1 fruit fly cellular context compared by ENCODE assay signal in the genomic region with DNA sequence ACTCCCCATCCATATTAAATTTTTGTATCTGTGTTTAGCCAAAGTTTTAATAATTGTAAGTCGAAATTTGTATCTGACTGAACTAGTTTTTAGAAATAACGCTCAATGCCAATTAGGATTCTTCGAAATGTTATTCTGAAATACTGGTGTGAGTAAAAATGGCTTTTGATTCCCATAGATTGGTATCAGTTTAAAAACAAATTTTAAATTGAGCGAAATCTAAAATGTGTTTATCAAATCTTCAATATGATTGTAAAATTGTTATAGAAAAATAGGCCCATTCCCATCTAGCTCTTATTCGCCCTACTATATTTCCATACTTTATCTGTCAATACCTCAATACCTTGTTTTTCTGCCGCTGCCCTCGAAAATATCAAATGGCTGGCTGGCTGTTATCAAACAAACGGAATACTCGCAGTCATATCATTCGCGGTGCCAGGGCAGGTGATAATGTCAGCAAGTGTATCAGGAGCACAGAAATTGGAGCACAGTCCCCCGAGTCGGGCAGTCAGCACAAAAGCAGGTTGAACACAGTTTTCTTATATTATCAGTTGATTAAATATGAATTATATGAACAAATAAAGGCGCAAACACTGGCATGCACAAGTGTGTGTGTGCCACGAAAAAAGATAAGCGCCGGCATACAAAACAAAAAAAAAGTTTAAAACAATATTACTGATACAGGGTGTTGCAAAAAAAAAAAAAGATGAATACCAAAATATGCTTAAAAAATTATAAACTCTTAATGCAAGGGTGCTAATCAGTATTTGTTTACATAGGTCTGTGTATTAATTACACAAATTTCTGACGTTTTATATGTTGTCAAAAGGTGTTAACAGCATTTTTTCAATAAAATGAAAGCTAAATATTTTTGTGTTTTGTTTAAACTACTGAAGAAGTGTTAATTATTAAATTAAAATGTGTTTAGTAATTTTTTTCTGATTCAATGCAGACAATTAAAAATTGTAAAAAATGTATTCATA.
TF ChIP-seq lines count a peak whose summit lies in the region.

A gene (minus strand): TSS at position 51 of the 983 bp plus-strand sequence.

TF ChIP-seq in whole organism, embryonic, 481 proteins besides CTCF, POLR2A, EP300 and RAD21 (continued from another document):
- TF ChIP-seq CG13424 (tag; optimal IDR thresholded peaks at IDR 0.05; lab: Kevin White, UChicago): peak; percentile 56
- TF ChIP-seq CG2129 (GFP tag; IDR thresholded peaks at IDR 0.05; lab: Robert Waterston, UW; ENCODE audit: partially characterized antibody): no peak
- no peak for TF ChIP-seq vnd (GFP tag; IDR thresholded peaks at IDR 0.05; lab: Robert Waterston, UW; ENCODE audit: partially characterized antibody)
- TF ChIP-seq mirr (GFP tag; optimal IDR thresholded peaks at IDR 0.05; lab: Kevin White, UChicago): peak; percentile 99
- TF ChIP-seq zf30C (GFP tag; optimal IDR thresholded peaks at IDR 0.05; lab: Kevin White, UChicago): no peak
- peak; percentile 48 for TF ChIP-seq Xbp1 (GFP tag; optimal IDR thresholded peaks at IDR 0.05; lab: Kevin White, UChicago)
- no peak for TF ChIP-seq Doc2 (GFP tag; IDR thresholded peaks at IDR 0.05; lab: Robert Waterston, UW)
- peak; percentile 67 for TF ChIP-seq gro (GFP tag; optimal IDR thresholded peaks at IDR 0.05; lab: Kevin White, UChicago)
- TF ChIP-seq Ets97D (GFP tag; optimal IDR thresholded peaks at IDR 0.05; lab: Kevin White, UChicago): peak; percentile 52
- TF ChIP-seq CG9437 (GFP tag; optimal IDR thresholded peaks at IDR 0.05; lab: Kevin White, UChicago): peak; percentile 23
- TF ChIP-seq twi (tag; optimal IDR thresholded peaks at IDR 0.05; lab: Kevin White, UChicago): peak; percentile 32
- peak; percentile 10 for TF ChIP-seq trh (GFP tag; optimal IDR thresholded peaks at IDR 0.05; lab: Kevin White, UChicago)
- 0 out of 3 replicates have a peak, but pooled peaks have one; percentile 20 for TF ChIP-seq H15 (GFP tag; IDR thresholded peaks at IDR 0.05; lab: Robert Waterston, UW)
- no peak for TF ChIP-seq ato (GFP tag; IDR thresholded peaks at IDR 0.05; lab: Robert Waterston, UW; ENCODE audit: partially characterized antibody)
- TF ChIP-seq exex (tag; optimal IDR thresholded peaks at IDR 0.05; lab: Kevin White, UChicago): peak; percentile 100
- TF ChIP-seq CG3065 (GFP tag; optimal IDR thresholded peaks at IDR 0.05; lab: Kevin White, UChicago): no peak
- peak; percentile 41 for TF ChIP-seq CG4424 (GFP tag; optimal IDR thresholded peaks at IDR 0.05; lab: Kevin White, UChicago)
- no peak for TF ChIP-seq CG11085 (GFP tag; IDR thresholded peaks at IDR 0.05; lab: Robert Waterston, UW)
- peak; percentile 46 for TF ChIP-seq CG3163 (GFP tag; optimal IDR thresholded peaks at IDR 0.05; lab: Kevin White, UChicago)
- peak; percentile 91 for TF ChIP-seq sug (tag; optimal IDR thresholded peaks at IDR 0.05; lab: Kevin White, UChicago)
- TF ChIP-seq Med (GFP tag; lab: Kevin White, UChicago): peak; percentile 97
- TF ChIP-seq caup (GFP tag; optimal IDR thresholded peaks at IDR 0.05; lab: Kevin White, UChicago; ENCODE audit: severe bottlenecking): peak; percentile 93
- TF ChIP-seq nerfin-1 (tag; optimal IDR thresholded peaks at IDR 0.05; lab: Kevin White, UChicago): peak; percentile 60
- peak; percentile 76 for TF ChIP-seq bab2 (GFP tag; optimal IDR thresholded peaks at IDR 0.05; lab: Kevin White, UChicago)
- TF ChIP-seq dimm (GFP tag; IDR thresholded peaks at IDR 0.05; lab: Robert Waterston, UW): no peak
- TF ChIP-seq Bdp1 (GFP tag; optimal IDR thresholded peaks at IDR 0.05; lab: Kevin White, UChicago): peak; percentile 66
- TF ChIP-seq Usf (GFP tag; optimal IDR thresholded peaks at IDR 0.05; lab: Kevin White, UChicago): no peak
- peak; percentile 72 for TF ChIP-seq da (GFP tag; optimal IDR thresholded peaks at IDR 0.05; lab: Kevin White, UChicago)
- TF ChIP-seq CG8290 (GFP tag; optimal IDR thresholded peaks at IDR 0.05; lab: Kevin White, UChicago): peak; percentile 45
- peak; percentile 64 to 81 for TF ChIP-seq CG8290 (tag; optimal IDR thresholded peaks at IDR 0.05; lab: Kevin White, UChicago)
- peak; percentile 85; the same call in 1 of the 2 replicates for TF ChIP-seq chm (GFP tag; IDR thresholded peaks at IDR 0.05; lab: Robert Waterston, UW)
- TF ChIP-seq cato (GFP tag; optimal IDR thresholded peaks at IDR 0.05; lab: Kevin White, UChicago; ENCODE audit: borderline replicate concordance): no peak
- TF ChIP-seq CG14667 (GFP tag; IDR thresholded peaks at IDR 0.05; lab: Robert Waterston, UW): no peak
- no peak for TF ChIP-seq Opbp (GFP tag; IDR thresholded peaks at IDR 0.05; lab: Robert Waterston, UW; ENCODE audit: partially characterized antibody)
- TF ChIP-seq lmd (GFP tag; IDR thresholded peaks at IDR 0.05; lab: Robert Waterston, UW): peak; percentile 40; the same call in 1 of the 2 replicates
- no peak for TF ChIP-seq mld (GFP tag; IDR thresholded peaks at IDR 0.05; lab: Robert Waterston, UW; ENCODE audit: partially characterized antibody)
- TF ChIP-seq nom (GFP tag; optimal IDR thresholded peaks at IDR 0.05; lab: Kevin White, UChicago): peak; percentile 48
- TF ChIP-seq CG2678 (tag; optimal IDR thresholded peaks at IDR 0.05; lab: Kevin White, UChicago): peak; percentile 82
- peak; percentile 55; the same call in 1 of the 3 replicates for TF ChIP-seq zfh1 (GFP tag; IDR thresholded peaks at IDR 0.05; lab: Robert Waterston, UW)
